Worm (Caenorhabditis elegans): ENCODE results near the gene fbxb-57.
"Not testable (repeated sequence)": the region's sequence is repeated elsewhere in the genome, so short reads cannot be mapped to it uniquely, and the experiment has no call there.

The fbxb-57 gene

ce11 chrV:19264148-19264547 lies 24.4 kb upstream of the fbxb-57 start, which contains the start of gene F21D9.1:
Gene F21D9.1, plus strand, starts transcription at chrV:19264448.
- TF ChIP-seq hrde-1 (tag; optimal IDR thresholded peaks at IDR 0.05; ENCODE audit: borderline replicate concordance); ccch-3 (GFP tag; optimal IDR thresholded peaks at IDR 0.05); nhr-179 (tag; optimal IDR thresholded peaks at IDR 0.05): not testable (repeated sequence)

- TF ChIP-seq lin-35 (GFP tag; optimal IDR thresholded peaks at IDR 0.05) (no peak), nhr-120 (GFP tag; IDR thresholded peaks at IDR 0.05) (0 out of 2 replicates have a peak, but pooled peaks have one; percentile 58)
These were observed 12.2 kb upstream of the fbxb-57 start for ce11 chrV:19276354-19276753.

ce11 chrV:19278488-19278887 lies 10.1 kb upstream of the fbxb-57 start:
- no peak for TF ChIP-seq bed-2 (GFP tag; IDR thresholded peaks at IDR 0.05)
- no peak for TF ChIP-seq hsf-1 (GFP tag; IDR thresholded peaks at IDR 0.05)
- peak; percentile 23; the same call in 1 of the 2 replicates for TF ChIP-seq egrh-3 (GFP tag; IDR thresholded peaks at IDR 0.05)
- TF ChIP-seq lin-40 (tag; optimal IDR thresholded peaks at IDR 0.05), result no peak
- TF ChIP-seq zfh-2 (GFP tag; conservative IDR thresholded peaks at IDR 0.05), result peak; percentile 63; the same call in 1 of the 2 replicates
- TF ChIP-seq repo-1 (tag; optimal IDR thresholded peaks at IDR 0.05), result no peak
- TF ChIP-seq ccch-3 (GFP tag; optimal IDR thresholded peaks at IDR 0.05), result no peak
- TF ChIP-seq dpff-1 (tag; optimal IDR thresholded peaks at IDR 0.05), result no peak
- no peak for TF ChIP-seq ztf-18 (tag; optimal IDR thresholded peaks at IDR 0.05)
- TF ChIP-seq atf-7 (tag; optimal IDR thresholded peaks at IDR 0.05), result no peak
- TF ChIP-seq snpc-1.3 (tag; optimal IDR thresholded peaks at IDR 0.05; ENCODE audit: insufficient read depth), result no peak
- no peak for TF ChIP-seq madf-10 (tag; optimal IDR thresholded peaks at IDR 0.05)

ce11 chrV:19279888-19280287 lies 8.7 kb upstream of the fbxb-57 start, which contains the start of gene F21D9.8:
Gene F21D9.8, minus strand, starts transcription at chrV:19279988.
- TF ChIP-seq lin-40 (tag; optimal IDR thresholded peaks at IDR 0.05), result no peak
- TF ChIP-seq bed-2 (GFP tag; IDR thresholded peaks at IDR 0.05), result no peak
- no peak for TF ChIP-seq B0261.1 (tag; optimal IDR thresholded peaks at IDR 0.05)

- no peak for TF ChIP-seq unc-62 (GFP tag; optimal IDR thresholded peaks at IDR 0.05)
These were observed 6.2 kb upstream of the fbxb-57 start, which contains the start of gene fbxb-117 for ce11 chrV:19282314-19282713. Gene fbxb-117, plus strand, starts transcription at chrV:19282614.

ce11 chrV:19285921-19286320 lies 2.6 kb upstream of the fbxb-57 start:
- TF ChIP-seq mes-4 (tag; optimal IDR thresholded peaks at IDR 0.05) (no peak), ceh-79 (tag; optimal IDR thresholded peaks at IDR 0.05) (no peak)

- TF ChIP-seq F57C9.4 (tag; optimal IDR thresholded peaks at IDR 0.05) (no peak), madf-10 (tag; optimal IDR thresholded peaks at IDR 0.05) (no peak), let-607 (tag; optimal IDR thresholded peaks at IDR 0.05) (no peak), hmg-1.2 (GFP tag; IDR thresholded peaks at IDR 0.05) (no peak), lag-1 (GFP tag; IDR thresholded peaks at IDR 0.05) (no peak), ceh-91 (GFP tag; IDR thresholded peaks at IDR 0.05) (no peak), rpc-1 (optimal IDR thresholded peaks at IDR 0.05) (peak; percentile 12), rpc-1 (tag; optimal IDR thresholded peaks at IDR 0.05) (no peak), cebp-2 (GFP tag; IDR thresholded peaks at IDR 0.05) (no peak), hsf-1 (GFP tag; IDR thresholded peaks at IDR 0.05) (peak; percentile 81)
These were observed 4.5 kb downstream of the fbxb-57 start, which contains the start of gene F55C9.5 for ce11 chrV:19293025-19293424. Gene F55C9.5, minus strand, starts transcription at chrV:19293125.
